Fruit fly (Drosophila melanogaster) whole organism, embryonic: ENCODE data around the gene Dred.

Experiments
- Ada2b ChIP-seq: fragments of 200-800 bp; sonication (Bioruptor generic); IDR thresholded peaks from 2 replicates; pipeline ENCODE4 v1.3.6; 2022; ENCODE audit warnings: missing biosample characterization, missing genetic modification characterization
- Awh ChIP-seq: fragments of 200-800 bp; sonication (Bioruptor generic); IDR thresholded peaks from 2 replicates; pipeline ENCODE4, ENCODE4 v1.3.6; 2022; ENCODE audit warnings: missing biosample characterization, missing genetic modification characterization
- CG10979 ChIP-seq: fragments of 200-800 bp; sonication (Bioruptor generic); optimal IDR thresholded peaks from 2 replicates; lab custom pipeline; 2018; ENCODE audit warnings: missing biosample characterization, mild to moderate bottlenecking, missing genetic modification characterization, moderate library complexity
- CG11398 ChIP-seq: fragments of 200-800 bp; sonication (Bioruptor generic); optimal IDR thresholded peaks from 2 replicates; lab custom pipeline; 2016; ENCODE audit warnings: missing biosample characterization, missing genetic modification characterization
- CG11723 ChIP-seq: fragments of 200-800 bp; sonication (Bioruptor generic); optimal IDR thresholded peaks from 2 replicates; lab custom pipeline; 2017; ENCODE audit warnings: missing biosample characterization, mild to moderate bottlenecking, missing genetic modification characterization
- CG12155 ChIP-seq: fragments of 200-800 bp; sonication (Bioruptor generic); optimal IDR thresholded peaks from 3 replicates; lab custom pipeline; 2016; ENCODE audit warnings: missing biosample characterization, missing genetic modification characterization
- CG13287 ChIP-seq: fragments of 200-800 bp; sonication (Bioruptor generic); IDR thresholded peaks from 2 replicates; pipeline ENCODE4 v1.3.6; 2022; ENCODE audit warnings: missing biosample characterization, missing genetic modification characterization; ENCODE audit not compliant: partially characterized antibody
- CG14014 ChIP-seq: fragments of 200-800 bp; sonication (Bioruptor generic); IDR thresholded peaks from 2 replicates; pipeline ENCODE4 v1.3.6; 2022; ENCODE audit warnings: missing biosample characterization, missing genetic modification characterization
- CG15514 ChIP-seq: fragments of 200-800 bp; sonication (Bioruptor generic); optimal IDR thresholded peaks from 3 replicates; lab custom pipeline; 2017; ENCODE audit warnings: missing biosample characterization, missing genetic modification characterization, mild to moderate bottlenecking, moderate library complexity, missing genetic modification reagents
- CG17359 ChIP-seq: fragments of 200-800 bp; sonication (Bioruptor generic); optimal IDR thresholded peaks from 3 replicates; lab custom pipeline; 2018; ENCODE audit warnings: missing biosample characterization, mild to moderate bottlenecking, missing genetic modification characterization, moderate library complexity
- CG2712 ChIP-seq: fragments of 200-800 bp; optimal IDR thresholded peaks from 3 replicates; lab custom pipeline; 2019; ENCODE audit warnings: missing biosample characterization, mild to moderate bottlenecking, missing genetic modification characterization, moderate library complexity
- CG30403 ChIP-seq: fragments of 200-800 bp; sonication (Bioruptor generic); optimal IDR thresholded peaks from 3 replicates; lab custom pipeline; 2016; ENCODE audit warnings: missing biosample characterization, missing genetic modification characterization
- CG3065 ChIP-seq: fragments of 200-800 bp; sonication (Bioruptor generic); optimal IDR thresholded peaks from 2 replicates; lab custom pipeline; 2016; ENCODE audit warnings: missing biosample characterization, missing genetic modification characterization
- CG3281 ChIP-seq: fragments of 200-800 bp; sonication (Bioruptor generic); optimal IDR thresholded peaks from 3 replicates; lab custom pipeline; 2017; ENCODE audit warnings: missing biosample characterization, mild to moderate bottlenecking, missing genetic modification characterization
- CG4730 ChIP-seq: fragments of 200-800 bp; sonication (Bioruptor generic); IDR thresholded peaks from 2 replicates; pipeline ENCODE4 v1.3.6; 2022; ENCODE audit warnings: missing biosample characterization, missing genetic modification characterization
- CG4820 ChIP-seq: fragments of 200-800 bp; sonication (Bioruptor generic); optimal IDR thresholded peaks from 3 replicates; lab custom pipeline; 2016; ENCODE audit warnings: missing biosample characterization, missing genetic modification characterization
- CG4854 ChIP-seq: fragments of 200-800 bp; sonication (Bioruptor generic); optimal IDR thresholded peaks from 2 replicates; lab custom pipeline; 2016; ENCODE audit warnings: missing biosample characterization, missing genetic modification characterization, inconsistent platforms
- CG6175 ChIP-seq: fragments of 200-800 bp; sonication (Bioruptor generic); IDR thresholded peaks from 3 replicates; pipeline ENCODE4 v1.3.6; 2022; ENCODE audit warnings: missing biosample characterization, missing genetic modification characterization
- CG7745 ChIP-seq: fragments of 200-800 bp; sonication (Bioruptor generic); optimal IDR thresholded peaks from 2 replicates; lab custom pipeline; 2018; ENCODE audit warnings: missing biosample characterization, mild to moderate bottlenecking, missing genetic modification characterization, moderate library complexity
- CG7928 ChIP-seq: fragments of 200-800 bp; sonication (Bioruptor generic); optimal IDR thresholded peaks from 2 replicates; lab custom pipeline; 2017; ENCODE audit warnings: missing biosample characterization, mild to moderate bottlenecking, missing genetic modification characterization
- CG8089 ChIP-seq: fragments of 200-800 bp; sonication (Bioruptor generic); optimal IDR thresholded peaks from 3 replicates; lab custom pipeline; 2016; ENCODE audit warnings: missing biosample characterization, missing genetic modification characterization
- Chrac-16 ChIP-seq: fragments of 200-800 bp; sonication (Bioruptor generic); optimal IDR thresholded peaks from 3 replicates; lab custom pipeline; 2016; ENCODE audit warnings: missing biosample characterization, missing genetic modification characterization
- Dip3 ChIP-seq: fragments of 200-800 bp; sonication (Bioruptor generic); optimal IDR thresholded peaks from 3 replicates; lab custom pipeline; 2016; ENCODE audit warnings: missing biosample characterization, missing genetic modification characterization
- HHEX ChIP-seq: fragments of 200-800 bp; sonication (Bioruptor generic); optimal IDR thresholded peaks from 3 replicates; lab custom pipeline; 2017; ENCODE audit warnings: missing biosample characterization, mild to moderate bottlenecking, missing genetic modification characterization, missing genetic modification reagents
- HLH54F ChIP-seq: fragments of 200-800 bp; sonication (Bioruptor generic); optimal IDR thresholded peaks from 3 replicates; lab custom pipeline; 2016; ENCODE audit warnings: missing biosample characterization, missing genetic modification characterization
- Hand ChIP-seq: fragments of 200-800 bp; sonication (Bioruptor generic); optimal IDR thresholded peaks from 2 replicates; lab custom pipeline; 2017; ENCODE audit warnings: mild to moderate bottlenecking, missing biosample characterization, missing genetic modification reagents, missing genetic modification characterization
- Meics ChIP-seq: fragments of 200-800 bp; sonication (Bioruptor generic); optimal IDR thresholded peaks from 2 replicates; lab custom pipeline; 2017; ENCODE audit warnings: missing biosample characterization, mild to moderate bottlenecking, missing genetic modification characterization
- Mrtf ChIP-seq: fragments of 200-800 bp; sonication (Bioruptor generic); IDR thresholded peaks from 3 replicates; pipeline ENCODE4 v1.3.6; 2022; ENCODE audit warnings: missing biosample characterization, missing genetic modification characterization
- Myb ChIP-seq: fragments of 200-800 bp; sonication (Bioruptor generic); optimal IDR thresholded peaks from 2 replicates; lab custom pipeline; 2016; ENCODE audit warnings: missing biosample characterization, missing genetic modification characterization
- NC2α ChIP-seq: fragments of 200-800 bp; sonication (Bioruptor generic); optimal IDR thresholded peaks from 2 replicates; lab custom pipeline; 2016; ENCODE audit warnings: missing biosample characterization, missing genetic modification characterization
- NC2β ChIP-seq: fragments of 200-800 bp; sonication (Bioruptor generic); optimal IDR thresholded peaks from 2 replicates; lab custom pipeline; 2016; ENCODE audit warnings: missing biosample characterization, missing genetic modification characterization
- Poxn ChIP-seq: fragments of 200-800 bp; sonication (Bioruptor generic); IDR thresholded peaks from 2 replicates; pipeline ENCODE4 v1.3.6; 2022; ENCODE audit warnings: missing biosample characterization, missing genetic modification characterization
- Sin3A ChIP-seq: fragments of >200 bp; optimal IDR thresholded peaks from 2 replicates; lab custom pipeline; 2018
- TFAM ChIP-seq: fragments of 200-800 bp; sonication (Bioruptor generic); optimal IDR thresholded peaks from 2 replicates; lab custom pipeline; 2017; ENCODE audit warnings: missing biosample characterization, missing genetic modification characterization, inconsistent platforms
- ap ChIP-seq: fragments of 200-800 bp; sonication (Bioruptor generic); IDR thresholded peaks from 2 replicates; pipeline ENCODE4 v1.3.6; 2022; ENCODE audit warnings: missing biosample characterization, missing genetic modification characterization
- ara ChIP-seq: fragments of 200-800 bp; sonication (Bioruptor generic); IDR thresholded peaks from 2 replicates; pipeline ENCODE4 v1.3.6; 2022; ENCODE audit warnings: missing biosample characterization, missing genetic modification characterization
- bab2 ChIP-seq: fragments of 200-800 bp; sonication (Bioruptor generic); optimal IDR thresholded peaks from 2 replicates; lab custom pipeline; 2016; ENCODE audit warnings: missing biosample characterization, missing genetic modification characterization
- cwo ChIP-seq: fragments of 200-800 bp; sonication (Bioruptor generic); optimal IDR thresholded peaks from 3 replicates; lab custom pipeline; 2017; ENCODE audit warnings: missing biosample characterization, missing genetic modification characterization, mild to moderate bottlenecking, moderate library complexity, missing genetic modification reagents
- dmrt99B ChIP-seq: fragments of 200-800 bp; sonication (Bioruptor generic); optimal IDR thresholded peaks from 2 replicates; lab custom pipeline; 2018; ENCODE audit warnings: missing biosample characterization, mild to moderate bottlenecking, missing genetic modification characterization, moderate library complexity
- esg ChIP-seq: fragments of 200-800 bp; sonication (Bioruptor generic); conservative IDR thresholded peaks from 2 replicates; pipeline ENCODE4 v1.3.6; 2022; ENCODE audit warnings: missing biosample characterization, missing genetic modification characterization
- exex ChIP-seq: fragments of 200-800 bp; sonication (Bioruptor generic); optimal IDR thresholded peaks from 4 replicates; lab custom pipeline; 2018; ENCODE audit warnings: missing biosample characterization, mild to moderate bottlenecking, missing genetic modification characterization, moderate library complexity
- fu2 ChIP-seq: fragments of 200-800 bp; sonication (Bioruptor generic); optimal IDR thresholded peaks from 2 replicates; lab custom pipeline; 2016; ENCODE audit warnings: missing biosample characterization, missing genetic modification characterization
- grn ChIP-seq: fragments of 200-800 bp; sonication (Bioruptor generic); optimal IDR thresholded peaks from 3 replicates; lab custom pipeline; 2017; ENCODE audit warnings: missing biosample characterization, missing genetic modification characterization
- hb ChIP-seq: fragments of 200-800 bp; sonication (Bioruptor generic); IDR thresholded peaks from 3 replicates; pipeline ENCODE4 v1.3.6; 2022; ENCODE audit warnings: missing biosample characterization, missing genetic modification characterization; ENCODE audit not compliant: partially characterized antibody
- insv ChIP-seq, 2 experiments: fragments of 200-800 bp; sonication (Bioruptor generic); optimal IDR thresholded peaks; 3 replicates each; lab custom pipeline; 2016 to 2018; ENCODE audit warnings: missing biosample characterization in 2 of 2, missing genetic modification characterization in 2 of 2
- mirr ChIP-seq: fragments of 200-800 bp; sonication (Bioruptor generic); optimal IDR thresholded peaks from 3 replicates; lab custom pipeline; 2018; ENCODE audit warnings: missing biosample characterization, mild to moderate bottlenecking, missing genetic modification characterization
- psq ChIP-seq: fragments of 200-800 bp; sonication (Bioruptor generic); optimal IDR thresholded peaks from 2 replicates; lab custom pipeline; 2017; ENCODE audit warnings: missing biosample characterization, missing genetic modification characterization
- shn ChIP-seq: fragments of 200-800 bp; sonication (Bioruptor generic); optimal IDR thresholded peaks from 3 replicates; lab custom pipeline; 2016; ENCODE audit warnings: missing biosample characterization, missing genetic modification characterization
- slbo ChIP-seq: fragments of 200-800 bp; sonication (Bioruptor generic); IDR thresholded peaks from 2 replicates; pipeline ENCODE4 v1.3.6; 2022; ENCODE audit warnings: missing biosample characterization, missing genetic modification characterization
- tap ChIP-seq: fragments of 200-800 bp; optimal IDR thresholded peaks from 3 replicates; lab custom pipeline; 2019; ENCODE audit warnings: missing biosample characterization, mild to moderate bottlenecking, missing genetic modification characterization, moderate library complexity
- zen ChIP-seq: fragments of 200-800 bp; sonication (Bioruptor generic); optimal IDR thresholded peaks from 3 replicates; lab custom pipeline; 2018; ENCODE audit warnings: missing biosample characterization, mild to moderate bottlenecking, missing genetic modification characterization, moderate library complexity
- zen2 ChIP-seq: fragments of 200-800 bp; sonication (Bioruptor generic); IDR thresholded peaks from 3 replicates; pipeline ENCODE4 v1.3.6; 2022; ENCODE audit warnings: missing biosample characterization, missing genetic modification characterization; ENCODE audit not compliant: partially characterized antibody

Dred gene

dm6 chr3L:19585979-19586378 is 42.0 kb upstream of the Dred start, which contains the start of the genes CG9231 and CG9330 (continued):
- TF ChIP-seq CG3281 (no peak), NC2β (GFP tag; lab: Kevin White, UChicago) (no peak), CG11723 (GFP tag; lab: Kevin White, UChicago) (no peak), HLH54F (GFP tag; lab: Kevin White, UChicago) (no peak), CG13287 (GFP tag; lab: Robert Waterston, UW) (peak; percentile 58), slbo (GFP tag; lab: Robert Waterston, UW) (no peak), Ada2b (0 out of 2 replicates have a peak, but pooled peaks have one; percentile 9), CG7745 (tag; lab: Kevin White, UChicago) (no peak), ap (no peak), zen2 (GFP tag; lab: Robert Waterston, UW) (no peak), CG4854 (GFP tag; lab: Kevin White, UChicago) (peak; percentile 31), zen (peak; percentile 27), exex (tag; lab: Kevin White, UChicago) (no peak), CG30403 (peak; percentile 61), CG3065 (no peak), Hand (GFP tag; lab: Kevin White, UChicago) (no peak), CG6175 (GFP tag; lab: Robert Waterston, UW) (no peak), CG15514 (peak; percentile 50), ara (no peak), bab2 (GFP tag; lab: Kevin White, UChicago) (no peak), CG4820 (GFP tag; lab: Kevin White, UChicago) (no peak), CG14014 (GFP tag; lab: Robert Waterston, UW) (no peak), Meics (GFP tag; lab: Kevin White, UChicago) (peak; percentile 11), CG2712 (peak; percentile 52), Awh (GFP tag; lab: Robert Waterston, UW) (no peak), mirr (no peak), psq (GFP tag; lab: Kevin White, UChicago) (no peak), fu2 (GFP tag; lab: Kevin White, UChicago) (no peak), Myb (GFP tag; lab: Kevin White, UChicago) (peak; percentile 31), CG7928 (no peak), CG11398 (GFP tag; lab: Kevin White, UChicago) (no peak), cwo (GFP tag; lab: Kevin White, UChicago) (no peak), hb (GFP tag; lab: Robert Waterston, UW) (no peak), tap (no peak), Dip3 (GFP tag; lab: Kevin White, UChicago) (no peak), Mrtf (GFP tag; lab: Robert Waterston, UW) (no peak), CG12155 (GFP tag; lab: Kevin White, UChicago) (no peak), Sin3A (peak; percentile 80), Chrac-16 (no peak), esg (GFP tag; lab: Robert Waterston, UW) (no peak), dmrt99B (tag; lab: Kevin White, UChicago) (no peak), insv (GFP tag; optimal IDR thresholded peaks at IDR 0.05; lab: Kevin White, UChicago) (peak in 1 of 2 experiments; percentile 46), HHEX (GFP tag; lab: Kevin White, UChicago) (no peak), CG4730 (GFP tag; lab: Robert Waterston, UW) (no peak), CG8089 (no peak), TFAM (GFP tag; lab: Kevin White, UChicago) (no peak), NC2α (GFP tag; lab: Kevin White, UChicago) (no peak), shn (GFP tag; lab: Kevin White, UChicago) (no peak), CG17359 (no peak), grn (GFP tag; lab: Kevin White, UChicago) (no peak), CG10979 (tag; lab: Kevin White, UChicago) (no peak), Poxn (GFP tag; lab: Robert Waterston, UW) (no peak)
